Worm (Caenorhabditis elegans) whole organism, L3 larva: Measurements from ENCODE around the gene vhp-1.

Experiments
- R02D3.7 ChIP-seq: fragments of 150-350 bp; optimal IDR thresholded peaks from 2 replicates; lab custom pipeline; 2014; ENCODE audit warnings: missing biosample characterization, missing genetic modification characterization
- ama-1 ChIP-seq: fragments of 150-350 bp; optimal IDR thresholded peaks from 2 replicates; lab custom pipeline; 2018
- ceh-16 ChIP-seq: sonication (generic microtip); optimal IDR thresholded peaks from 2 replicates; lab custom pipeline; 2017; ENCODE audit warnings: missing biosample characterization, missing genetic modification characterization
- ceh-28 ChIP-seq: fragments of 150-350 bp; optimal IDR thresholded peaks from 2 replicates; lab custom pipeline; 2014; ENCODE audit warnings: missing biosample characterization, missing genetic modification reagents, missing genetic modification characterization
- ceh-9 ChIP-seq: sonication (generic microtip); optimal IDR thresholded peaks from 2 replicates; lab custom pipeline; 2018; ENCODE audit warnings: missing biosample characterization, missing genetic modification characterization
- daf-12 ChIP-seq: fragments of 150-350 bp; optimal IDR thresholded peaks from 2 replicates; lab custom pipeline; 2014; ENCODE audit warnings: missing biosample characterization, missing genetic modification reagents, missing genetic modification characterization
- egl-5 ChIP-seq: fragments of 150-350 bp; optimal IDR thresholded peaks from 2 replicates; lab custom pipeline; 2017; ENCODE audit warnings: missing biosample characterization, missing genetic modification reagents, missing genetic modification characterization, inconsistent platforms
- elt-1 ChIP-seq: fragments of 150-350 bp; optimal IDR thresholded peaks from 2 replicates; lab custom pipeline; 2014; ENCODE audit warnings: missing biosample characterization, missing genetic modification characterization
- elt-2 ChIP-seq: sonication (generic microtip); optimal IDR thresholded peaks from 2 replicates; lab custom pipeline; 2016; ENCODE audit warnings: missing genetic modification reagents, mild to moderate bottlenecking, missing genetic modification characterization, missing compliant biosample characterization
- elt-3 ChIP-seq, 3 experiments: fragments of 150-350 bp in 1 of 3; sonication (generic microtip) in 2 of 3; optimal IDR thresholded peaks; 2 replicates in 2 of 3; 4 replicates in 1 of 3; lab custom pipeline; 2014 to 2017; ENCODE audit warnings: missing biosample characterization in 3 of 3, missing genetic modification characterization in 3 of 3
- eor-1 ChIP-seq, 2 experiments: fragments of 150-350 bp; optimal IDR thresholded peaks; 2 replicates each; lab custom pipeline; 2014 to 2018; ENCODE audit warnings: missing biosample characterization in 2 of 2, missing genetic modification characterization in 2 of 2
- fkh-10 ChIP-seq: sonication (generic microtip); optimal IDR thresholded peaks from 2 replicates; lab custom pipeline; 2017; ENCODE audit warnings: missing biosample characterization, missing genetic modification reagents, missing genetic modification characterization
- fkh-2 ChIP-seq: fragments of 150-350 bp; optimal IDR thresholded peaks from 2 replicates; lab custom pipeline; 2014; ENCODE audit warnings: missing biosample characterization, missing genetic modification reagents, missing genetic modification characterization
- fos-1 ChIP-seq: fragments of 150-350 bp; optimal IDR thresholded peaks from 2 replicates; lab custom pipeline; 2014; ENCODE audit warnings: missing biosample characterization, missing genetic modification characterization
- hmg-11 ChIP-seq: sonication (generic microtip); optimal IDR thresholded peaks from 2 replicates; lab custom pipeline; 2016; ENCODE audit warnings: missing genetic modification characterization, missing compliant biosample characterization
- jun-1 ChIP-seq: fragments of 150-350 bp; optimal IDR thresholded peaks from 2 replicates; lab custom pipeline; 2014; ENCODE audit warnings: missing biosample characterization, missing genetic modification reagents, missing genetic modification characterization
- lin-15B ChIP-seq: fragments of 150-350 bp; optimal IDR thresholded peaks from 2 replicates; lab custom pipeline; 2014; ENCODE audit warnings: missing biosample characterization, missing genetic modification characterization
- lin-39 ChIP-seq: fragments of 150-350 bp; optimal IDR thresholded peaks from 2 replicates; lab custom pipeline; 2018; ENCODE audit warnings: missing biosample characterization, missing genetic modification reagents, missing genetic modification characterization
- lsy-12 ChIP-seq: sonication (generic microtip); optimal IDR thresholded peaks from 2 replicates; lab custom pipeline; 2016; ENCODE audit warnings: mild to moderate bottlenecking, missing genetic modification characterization, missing compliant biosample characterization
- mdl-1 ChIP-seq: fragments of 150-350 bp; optimal IDR thresholded peaks from 2 replicates; lab custom pipeline; 2014; ENCODE audit warnings: missing biosample characterization, missing genetic modification characterization
- nfya-1 ChIP-seq: sonication (generic microtip); optimal IDR thresholded peaks from 2 replicates; lab custom pipeline; 2017; ENCODE audit warnings: missing genetic modification characterization, mild to moderate bottlenecking, missing compliant biosample characterization, antibody characterized with exemption, moderate library complexity; ENCODE audit not compliant: insufficient read depth
- nhr-11 ChIP-seq: fragments of 150-350 bp; optimal IDR thresholded peaks from 2 replicates; lab custom pipeline; 2014; ENCODE audit warnings: missing biosample characterization, missing genetic modification characterization
- nhr-23 ChIP-seq: fragments of 150-350 bp; optimal IDR thresholded peaks from 2 replicates; lab custom pipeline; 2014; ENCODE audit warnings: missing biosample characterization, missing genetic modification reagents, missing genetic modification characterization
- nhr-237 ChIP-seq: fragments of 150-350 bp; optimal IDR thresholded peaks from 2 replicates; lab custom pipeline; 2014; ENCODE audit warnings: missing biosample characterization, missing genetic modification characterization
- nhr-25 ChIP-seq: sonication (generic microtip); optimal IDR thresholded peaks from 2 replicates; lab custom pipeline; 2017; ENCODE audit warnings: missing biosample characterization, missing genetic modification characterization
- nhr-43 ChIP-seq: sonication (generic microtip); optimal IDR thresholded peaks from 2 replicates; lab custom pipeline; 2016; ENCODE audit warnings: mild to moderate bottlenecking, missing genetic modification characterization, missing compliant biosample characterization; ENCODE audit not compliant: poor library complexity, severe bottlenecking
- nhr-67 ChIP-seq: fragments of 150-350 bp; optimal IDR thresholded peaks from 2 replicates; lab custom pipeline; 2014; ENCODE audit warnings: missing biosample characterization, missing genetic modification characterization
- pha-4 ChIP-seq: fragments of 150-350 bp; optimal IDR thresholded peaks from 2 replicates; lab custom pipeline; 2014; ENCODE audit warnings: missing biosample characterization, missing genetic modification reagents, missing genetic modification characterization
- pqm-1 ChIP-seq: fragments of 150-350 bp; optimal IDR thresholded peaks from 2 replicates; lab custom pipeline; 2017; ENCODE audit warnings: missing biosample characterization, missing genetic modification characterization, inconsistent platforms
- sea-2 ChIP-seq: fragments of 150-350 bp; sonication (generic microtip); optimal IDR thresholded peaks from 4 replicates; lab custom pipeline; 2014; ENCODE audit warnings: missing biosample characterization, missing genetic modification reagents, missing genetic modification characterization
- skn-1 ChIP-seq: fragments of 150-350 bp; optimal IDR thresholded peaks from 2 replicates; lab custom pipeline; 2014; ENCODE audit warnings: missing biosample characterization, missing genetic modification characterization
- snpc-4 ChIP-seq: fragments of 150-350 bp; optimal IDR thresholded peaks from 2 replicates; lab custom pipeline; 2014; ENCODE audit warnings: missing biosample characterization, missing genetic modification characterization
- tbx-2 ChIP-seq: sonication (generic microtip); optimal IDR thresholded peaks from 2 replicates; lab custom pipeline; 2016; ENCODE audit warnings: mild to moderate bottlenecking, missing genetic modification characterization, missing compliant biosample characterization
- unc-39 ChIP-seq: sonication (generic microtip); optimal IDR thresholded peaks from 4 replicates; lab custom pipeline; 2017; ENCODE audit warnings: missing biosample characterization, missing genetic modification characterization
- unc-62 ChIP-seq: fragments of 150-350 bp; sonication (generic microtip); optimal IDR thresholded peaks from 4 replicates; lab custom pipeline; 2014; ENCODE audit warnings: missing biosample characterization, missing genetic modification reagents, missing genetic modification characterization

vhp-1 gene

DNA sequence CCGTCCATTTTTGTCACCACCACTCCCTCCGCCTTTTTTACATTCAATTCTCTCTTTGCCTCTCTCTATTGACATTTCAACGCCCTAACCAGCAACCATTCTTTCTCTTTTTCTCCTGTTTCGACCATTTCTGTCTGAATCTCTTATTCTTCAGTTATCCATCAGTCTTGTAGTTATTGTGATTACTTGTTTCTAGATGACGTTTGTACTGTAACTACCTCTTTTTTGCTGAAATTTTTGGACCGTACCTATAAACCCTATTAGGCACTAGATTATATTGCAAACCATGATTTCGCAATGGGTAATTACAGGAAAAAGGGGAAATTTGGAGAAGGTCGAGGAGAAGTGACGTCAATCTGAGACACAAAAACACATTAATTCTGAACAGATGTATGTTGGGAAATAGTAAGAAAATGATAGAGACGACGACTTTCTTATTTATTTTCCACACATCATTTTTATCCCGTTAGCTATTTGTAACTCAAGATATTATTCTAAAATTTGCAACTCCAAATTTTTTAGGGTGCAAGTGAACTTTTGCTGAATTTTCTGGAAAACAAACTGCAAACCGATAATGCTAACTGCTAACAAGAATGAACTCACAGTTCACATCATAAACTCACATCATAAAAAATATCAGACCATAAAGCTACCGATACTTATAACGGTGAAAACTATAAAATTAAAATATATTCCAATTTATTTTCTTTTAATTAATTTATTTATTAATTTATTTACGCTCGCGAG lies 2.7 kb upstream of the vhp-1 start (continued):
- TF ChIP-seq fkh-2 (tag; lab: Kevin White, UChicago) (no peak), unc-62 (no peak), ceh-16 (tag; lab: Kevin White, UChicago) (no peak), nhr-43 (no peak), ceh-9 (tag; lab: Kevin White, UChicago) (no peak), mdl-1 (tag; lab: Kevin White, UChicago) (no peak), unc-39 (tag; lab: Kevin White, UChicago) (no peak), ama-1 (lab: Kevin White, UChicago) (no peak), nhr-67 (no peak)

DNA sequence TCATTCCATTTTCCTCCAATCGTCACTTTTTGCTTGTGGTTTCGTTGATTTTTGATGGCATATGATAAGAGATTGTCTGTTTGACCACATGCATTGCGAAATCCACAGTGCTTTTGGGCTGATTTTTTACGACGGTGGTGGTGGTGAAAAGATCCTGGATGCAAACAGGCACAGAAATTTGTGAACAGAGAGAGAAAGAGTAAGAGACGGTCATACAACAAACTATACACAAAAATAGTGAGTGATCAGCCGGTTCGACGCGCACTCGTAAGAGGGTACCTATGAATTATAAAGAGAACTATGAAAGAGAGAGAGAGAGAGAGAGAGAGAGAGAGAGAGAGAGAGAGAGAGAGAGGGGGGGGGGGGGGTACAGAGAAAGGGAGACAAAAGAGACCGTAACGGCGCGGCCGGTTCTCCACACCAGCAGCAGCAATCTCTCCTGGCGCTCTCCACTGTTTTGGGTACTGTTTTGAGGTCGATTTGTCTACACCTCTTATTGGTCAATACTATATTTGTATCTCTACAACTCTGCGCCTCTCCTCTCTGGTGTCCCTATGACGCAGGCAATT lies 1.3 kb upstream of the vhp-1 start:
- TF ChIP-seq nhr-43 (peak; percentile 89), elt-2 (tag; lab: Kevin White, UChicago) (peak; percentile 80), elt-1 (tag; lab: Kevin White, UChicago) (peak; percentile 33), lin-39 (tag; lab: Kevin White, UChicago) (no peak), nfya-1 (tag; lab: Kevin White, UChicago) (peak; percentile 21), fos-1 (peak; percentile 8), sea-2 (GFP tag; lab: Kevin White, UChicago) (no peak), lin-15B (tag; lab: Kevin White, UChicago) (no peak), nhr-11 (tag; lab: Kevin White, UChicago) (no peak), nhr-25 (peak; percentile 79), pha-4 (tag; lab: Kevin White, UChicago) (peak; percentile 74), ceh-28 (tag; lab: Kevin White, UChicago) (peak; percentile 45), R02D3.7 (peak; percentile 6), nhr-23 (peak; percentile 77), lsy-12 (tag; lab: Kevin White, UChicago) (peak; percentile 83), jun-1 (peak; percentile 82), eor-1 (tag; optimal IDR thresholded peaks at IDR 0.05; lab: Kevin White, UChicago) (no peak), tbx-2 (peak; percentile 45), nhr-237 (tag; lab: Kevin White, UChicago) (no peak), pqm-1 (peak; percentile 25), elt-3 (tag; optimal IDR thresholded peaks at IDR 0.05; lab: Kevin White, UChicago) (peak in 2 of 3 experiments; percentile 46 to 94)

DNA sequence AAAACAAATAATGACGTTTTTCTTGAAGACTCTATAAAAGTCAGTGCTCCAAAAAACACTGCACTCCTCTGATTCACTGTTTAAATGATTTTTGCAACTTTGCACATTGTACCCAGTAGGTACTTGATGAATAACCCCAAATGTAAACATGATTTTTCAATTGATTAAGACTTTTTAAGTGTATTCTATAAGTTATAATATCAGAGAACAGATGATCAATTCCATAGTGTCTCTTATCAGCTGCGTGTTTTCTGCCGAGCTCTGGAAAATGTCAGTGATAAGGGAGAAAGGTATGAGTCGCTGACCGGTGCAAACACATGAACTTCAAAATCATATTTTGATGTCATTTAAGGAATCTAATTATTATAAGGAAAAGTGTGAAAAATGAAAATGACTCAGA lies 697 bp downstream of the vhp-1 start:
- peak; percentile 100 for TF ChIP-seq elt-2 (tag; lab: Kevin White, UChicago)
- TF ChIP-seq fkh-2 (tag; lab: Kevin White, UChicago): no peak
- no peak for TF ChIP-seq fkh-10 (GFP tag; lab: Kevin White, UChicago)
- peak; percentile 99 for TF ChIP-seq pqm-1
- TF ChIP-seq jun-1: peak; percentile 83
- TF ChIP-seq fos-1: no peak
- peak; percentile 88 for TF ChIP-seq pha-4 (tag; lab: Kevin White, UChicago)
- TF ChIP-seq R02D3.7: no peak

DNA sequence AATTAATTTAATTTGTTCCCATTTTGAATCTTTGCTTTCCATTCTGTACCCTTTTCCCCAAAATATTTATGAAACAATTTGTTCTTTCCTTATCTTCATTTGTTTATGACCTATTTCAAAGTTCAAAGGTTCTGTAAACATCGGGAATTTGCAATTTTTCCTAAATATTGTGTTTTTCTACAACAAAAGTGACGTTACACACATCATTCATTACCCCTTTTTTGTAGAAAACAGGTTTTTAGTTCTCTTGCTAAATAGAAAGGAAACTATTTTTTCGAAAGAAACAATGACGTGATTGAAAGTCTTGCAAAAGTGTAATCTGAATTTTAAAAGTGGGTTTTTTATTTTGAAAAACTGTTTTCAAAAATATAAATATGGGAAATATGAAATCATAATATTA lies 1.6 kb downstream of the vhp-1 start:
- TF ChIP-seq pha-4 (tag; lab: Kevin White, UChicago): peak; percentile 5
- TF ChIP-seq ama-1 (lab: Kevin White, UChicago): no peak
- no peak for TF ChIP-seq eor-1 (tag; optimal IDR thresholded peaks at IDR 0.05; lab: Kevin White, UChicago)
- no peak for TF ChIP-seq nhr-25
- TF ChIP-seq elt-1 (tag; lab: Kevin White, UChicago): peak; percentile 15
- no peak for TF ChIP-seq daf-12 (tag; lab: Kevin White, UChicago)

DNA sequence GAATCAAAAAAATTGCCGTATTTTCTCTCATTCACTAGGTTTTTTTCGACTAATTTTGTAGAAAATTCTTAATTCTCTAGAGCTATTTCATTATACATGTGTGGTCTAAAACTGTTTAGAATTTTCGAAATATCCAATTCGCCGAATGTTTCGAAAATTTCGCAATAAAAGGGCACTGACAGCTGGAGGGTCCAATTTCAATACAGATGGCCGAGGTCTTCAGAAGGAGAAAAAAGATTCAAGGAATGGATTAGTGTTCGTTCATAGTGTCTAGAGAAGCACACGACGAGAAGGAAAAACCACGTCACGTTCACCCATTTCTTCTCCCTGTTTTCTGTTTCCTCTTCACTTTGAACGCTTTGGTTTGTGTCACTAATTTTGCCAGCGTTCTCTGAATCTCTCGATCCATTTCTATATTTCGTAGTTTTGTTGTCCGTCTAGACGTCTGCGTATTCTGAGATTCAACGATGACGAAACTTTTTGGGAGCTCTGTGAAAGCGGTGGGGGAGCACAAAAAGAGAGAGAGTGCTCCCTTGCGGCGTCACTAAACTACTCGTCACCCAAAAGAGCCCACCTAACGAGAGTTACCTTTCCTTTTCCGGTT lies 3.0 kb downstream of the vhp-1 start:
- no peak for TF ChIP-seq sea-2 (GFP tag; lab: Kevin White, UChicago)
- peak; percentile 23 for TF ChIP-seq nhr-11 (tag; lab: Kevin White, UChicago)
- no peak for TF ChIP-seq fkh-2 (tag; lab: Kevin White, UChicago)
- no peak for TF ChIP-seq ceh-16 (tag; lab: Kevin White, UChicago)
- peak; percentile 62 for TF ChIP-seq jun-1
- TF ChIP-seq elt-2 (tag; lab: Kevin White, UChicago): peak; percentile 44
- TF ChIP-seq ama-1 (lab: Kevin White, UChicago): no peak
- peak; percentile 5 for TF ChIP-seq elt-1 (tag; lab: Kevin White, UChicago)
- TF ChIP-seq lsy-12 (tag; lab: Kevin White, UChicago): no peak
- TF ChIP-seq fkh-10 (GFP tag; lab: Kevin White, UChicago): peak; percentile 78
- TF ChIP-seq nfya-1 (tag; lab: Kevin White, UChicago): peak; percentile 83
- TF ChIP-seq skn-1 (tag; lab: Kevin White, UChicago): peak; percentile 76
- TF ChIP-seq pqm-1: peak; percentile 13
- peak; percentile 29 for TF ChIP-seq egl-5 (tag; lab: Kevin White, UChicago)
- TF ChIP-seq mdl-1 (tag; lab: Kevin White, UChicago): peak; percentile 34
- peak; percentile 16 for TF ChIP-seq snpc-4
- peak; percentile 57 for TF ChIP-seq ceh-28 (tag; lab: Kevin White, UChicago)
- TF ChIP-seq hmg-11: peak; percentile 64
- TF ChIP-seq lin-39 (tag; lab: Kevin White, UChicago): peak; percentile 80
- TF ChIP-seq pha-4 (tag; lab: Kevin White, UChicago): peak; percentile 87
